Worm (Caenorhabditis elegans) whole organism, mixed stage, embryonic: ENCODE results near the gene lam-1.

Source experiments
- sem-2 ChIP-seq: fragments of 200-800 bp; sonication (Bioruptor generic); optimal IDR thresholded peaks from 2 replicates; lab custom pipeline; 2018; ENCODE audit warnings: mild to moderate bottlenecking, missing genetic modification characterization, missing compliant biosample characterization
- snpc-4 ChIP-seq: fragments of 150-350 bp; optimal IDR thresholded peaks from 2 replicates; lab custom pipeline; 2014; ENCODE audit warnings: missing biosample characterization, missing genetic modification characterization
- unc-62 ChIP-seq: fragments of 150-350 bp; optimal IDR thresholded peaks from 2 replicates; lab custom pipeline; 2014; ENCODE audit warnings: missing biosample characterization, missing genetic modification reagents, missing genetic modification characterization
- ztf-11 ChIP-seq: fragments of 150-350 bp; optimal IDR thresholded peaks from 2 replicates; lab custom pipeline; 2014; ENCODE audit warnings: missing biosample characterization, missing genetic modification characterization

- TF ChIP-seq unc-62 (GFP tag; lab: Kevin White, UChicago): no peak
- no peak for TF ChIP-seq sem-2 (GFP tag; lab: Kevin White, UChicago)
- no peak for TF ChIP-seq snpc-4 (tag; lab: Kevin White, UChicago)
- TF ChIP-seq ztf-11 (tag; lab: Kevin White, UChicago): no peak
Measured at ce11 chrIV:5228619-5229018, 55.5 kb downstream of the lam-1 start, which contains the start of gene thn-6.
